Fruit fly (Drosophila melanogaster): ENCODE measurements around the gene CG46339.

DNA sequence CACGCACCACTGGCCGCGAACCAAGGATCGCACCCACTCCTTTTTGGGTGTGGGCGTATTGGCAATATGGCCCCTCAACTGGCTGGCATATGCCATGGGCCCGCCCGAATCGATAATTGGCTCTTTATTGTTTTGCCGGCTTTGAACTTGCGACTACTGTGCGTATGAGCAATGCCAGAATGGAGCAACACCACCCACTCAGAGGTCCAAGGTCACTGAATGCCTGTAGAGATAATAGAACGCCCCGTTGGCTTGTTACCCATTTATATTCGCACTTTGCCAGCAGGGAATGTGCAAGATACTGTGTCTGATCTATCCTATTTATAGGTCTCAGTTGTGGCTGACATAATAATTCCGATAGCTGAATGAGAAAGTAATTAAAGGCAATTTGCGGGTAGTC lies 40.0 kb downstream of the CG46339 start:
- TF ChIP-seq h (optimal IDR thresholded peaks at IDR 0.05) (no peak), psq (optimal IDR thresholded peaks at IDR 0.05) (no peak)
